Worm (Caenorhabditis elegans) whole organism, L4 larva: ENCODE data around the gene clec-2.

Source experiments
- R02D3.7 ChIP-seq: fragments of 150-350 bp; sonication (generic microtip); optimal IDR thresholded peaks from 3 replicates; lab custom pipeline; 2014; ENCODE audit warnings: missing biosample characterization, missing genetic modification characterization
- ctbp-1 ChIP-seq: fragments of 200-800 bp; sonication (Bioruptor generic); IDR thresholded peaks from 2 replicates; pipeline ENCODE4 v1.3.6; 2022; ENCODE audit warnings: missing genetic modification reagents, missing genetic modification characterization, missing compliant biosample characterization
- dve-1 ChIP-seq: sonication (generic microtip); optimal IDR thresholded peaks from 2 replicates; lab custom pipeline; 2017; ENCODE audit warnings: antibody characterized with exemption, mild to moderate bottlenecking, missing genetic modification characterization, missing compliant biosample characterization; ENCODE audit not compliant: insufficient read depth
- nhr-237 ChIP-seq: sonication (generic microtip); optimal IDR thresholded peaks from 2 replicates; lab custom pipeline; 2017; ENCODE audit warnings: missing biosample characterization, missing genetic modification characterization
- skn-1 ChIP-seq: fragments of 150-350 bp; optimal IDR thresholded peaks from 2 replicates; lab custom pipeline; 2014; ENCODE audit warnings: missing biosample characterization, missing genetic modification characterization
- unc-130 ChIP-seq: sonication (generic microtip); optimal IDR thresholded peaks from 2 replicates; lab custom pipeline; 2016; ENCODE audit warnings: missing genetic modification reagents, missing genetic modification characterization, missing compliant biosample characterization
- unc-62 ChIP-seq, 3 experiments: fragments of 150-350 bp in 1 of 3; sonication (generic microtip); optimal IDR thresholded peaks in 2 of 3; peaks in 1 of 3; 1 replicate in 1 of 3; 2 replicates in 2 of 3; lab custom pipeline; 2014 to 2017; ENCODE audit warnings: missing biosample characterization in 3 of 3, missing genetic modification characterization in 3 of 3, missing genetic modification reagents in 3 of 3, missing genotype in 1 of 3
- zag-1 ChIP-seq: fragments of 150-350 bp; optimal IDR thresholded peaks from 2 replicates; lab custom pipeline; 2014; ENCODE audit warnings: missing biosample characterization, missing genetic modification characterization
- zip-2 ChIP-seq: fragments of 150-350 bp; optimal IDR thresholded peaks from 2 replicates; lab custom pipeline; 2014; ENCODE audit warnings: missing biosample characterization, missing genetic modification characterization

DNA sequence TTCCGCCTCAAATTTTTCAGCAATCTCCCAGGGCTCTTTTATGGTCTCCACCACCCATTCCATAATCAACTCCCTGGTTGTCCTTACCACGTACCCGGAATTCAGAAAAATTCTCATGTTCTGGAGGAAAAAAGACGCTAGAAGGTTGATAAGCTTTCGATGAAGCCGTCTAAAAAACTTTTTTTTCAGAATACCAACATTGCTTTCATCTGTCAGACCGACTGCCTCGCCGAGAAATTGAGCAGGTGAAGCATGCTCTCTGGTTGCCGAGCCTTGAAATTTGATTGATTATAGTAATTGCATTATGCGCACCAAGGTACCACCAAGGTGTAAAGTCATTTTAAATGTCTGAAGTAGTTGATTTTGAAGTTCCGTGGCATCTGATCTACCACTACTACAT lies 22.6 kb upstream of the clec-2 start, which contains the start of gene sri-30:
- TF ChIP-seq zip-2 (tag; lab: Kevin White, UChicago) (no peak), nhr-237 (tag; lab: Kevin White, UChicago) (no peak), zag-1 (tag; lab: Kevin White, UChicago) (no peak), skn-1 (tag; lab: Kevin White, UChicago) (no peak), R02D3.7 (no peak), ctbp-1 (GFP tag; lab: Robert Waterston, UW) (no peak), unc-130 (GFP tag; lab: Kevin White, UChicago) (no peak), unc-62 (GFP tag; optimal IDR thresholded peaks at IDR 0.05 in 1 of 2; lab: Kevin White, UChicago) (peak in 1 of 2 experiments; percentile 87), unc-62 (tag; optimal IDR thresholded peaks at IDR 0.05; lab: Kevin White, UChicago) (no peak), dve-1 (tag; lab: Kevin White, UChicago) (no peak)
